Worm (Caenorhabditis elegans): ENCODE results near the gene ZC449.1.

Gene ZC449.1

ce11 chrX:5033868-5034267 lies 9.6 kb downstream of the ZC449.1 start, which contains the start of gene ZC449.4:
Gene ZC449.4 (minus strand): TSS chrX:5033968.
- TF ChIP-seq ces-1 (GFP tag; optimal IDR thresholded peaks at IDR 0.05) (peak; percentile 20), ceh-43 (GFP tag; optimal IDR thresholded peaks at IDR 0.05) (no peak)

- no peak for TF ChIP-seq pha-4 (tag; optimal IDR thresholded peaks at IDR 0.05)
- no peak for TF ChIP-seq mab-5 (tag; optimal IDR thresholded peaks at IDR 0.05)
- TF ChIP-seq blmp-1 (tag; optimal IDR thresholded peaks at IDR 0.05), result no peak
- no peak for TF ChIP-seq drap-1 (GFP tag; optimal IDR thresholded peaks at IDR 0.05)
- no peak for TF ChIP-seq flh-1 (GFP tag; optimal IDR thresholded peaks at IDR 0.05)
- no peak for TF ChIP-seq unc-62 (GFP tag; optimal IDR thresholded peaks at IDR 0.05)
- TF ChIP-seq nhr-28 (tag; optimal IDR thresholded peaks at IDR 0.05), result no peak
- TF ChIP-seq unc-120 (tag; optimal IDR thresholded peaks at IDR 0.05; ENCODE audit: poor library complexity, severe bottlenecking), result no peak
- TF ChIP-seq snpc-4 (tag; optimal IDR thresholded peaks at IDR 0.05), result no peak
- TF ChIP-seq nhr-237 (tag; optimal IDR thresholded peaks at IDR 0.05), result no peak
- no peak for TF ChIP-seq ces-1 (GFP tag; optimal IDR thresholded peaks at IDR 0.05)
- no peak for TF ChIP-seq hlh-1 (tag; optimal IDR thresholded peaks at IDR 0.05)
- no peak for TF ChIP-seq lin-32 (GFP tag; optimal IDR thresholded peaks at IDR 0.05)
- TF ChIP-seq zip-8 (tag; optimal IDR thresholded peaks at IDR 0.05), result no peak
- TF ChIP-seq unc-39 (tag; optimal IDR thresholded peaks at IDR 0.05), result no peak
- TF ChIP-seq mep-1 (tag; optimal IDR thresholded peaks at IDR 0.05), result no peak
- TF ChIP-seq bed-3 (GFP tag; optimal IDR thresholded peaks at IDR 0.05), result no peak
Observed at ce11 chrX:5037673-5038072, 13.5 kb downstream of the ZC449.1 start, which contains the start of gene ZC449.5. Gene ZC449.5 (minus strand): TSS chrX:5037773.

- TF ChIP-seq hlh-1 (tag; optimal IDR thresholded peaks at IDR 0.05) (peak; percentile 88), unc-62 (GFP tag; optimal IDR thresholded peaks at IDR 0.05) (peak; percentile 87), pha-4 (tag; optimal IDR thresholded peaks at IDR 0.05) (no peak)
Observed at ce11 chrX:5038812-5039211, 14.6 kb downstream of the ZC449.1 start.

- TF ChIP-seq hlh-1 (tag; optimal IDR thresholded peaks at IDR 0.05), result no peak
- TF ChIP-seq nhr-237 (tag; optimal IDR thresholded peaks at IDR 0.05), result no peak
- no peak for TF ChIP-seq unc-120 (tag; optimal IDR thresholded peaks at IDR 0.05; ENCODE audit: poor library complexity, severe bottlenecking)
- TF ChIP-seq elt-3 (tag; optimal IDR thresholded peaks at IDR 0.05), result no peak
- no peak for TF ChIP-seq mab-5 (tag; optimal IDR thresholded peaks at IDR 0.05)
- no peak for TF ChIP-seq unc-62 (GFP tag; optimal IDR thresholded peaks at IDR 0.05)
- TF ChIP-seq zip-8 (tag; optimal IDR thresholded peaks at IDR 0.05), result no peak
- TF ChIP-seq ceh-43 (GFP tag; optimal IDR thresholded peaks at IDR 0.05), result no peak
- no peak for TF ChIP-seq unc-39 (tag; optimal IDR thresholded peaks at IDR 0.05)
- no peak for TF ChIP-seq bed-3 (GFP tag; optimal IDR thresholded peaks at IDR 0.05)
- no peak for TF ChIP-seq pha-4 (tag; optimal IDR thresholded peaks at IDR 0.05)
- no peak for TF ChIP-seq nhr-2 (tag; optimal IDR thresholded peaks at IDR 0.05)
- TF ChIP-seq nhr-12 (tag; optimal IDR thresholded peaks at IDR 0.05), result no peak
- no peak for TF ChIP-seq ztf-11 (tag; optimal IDR thresholded peaks at IDR 0.05)
- TF ChIP-seq flh-1 (GFP tag; optimal IDR thresholded peaks at IDR 0.05), result no peak
- TF ChIP-seq lin-13 (tag; optimal IDR thresholded peaks at IDR 0.05), result no peak
- no peak for TF ChIP-seq sem-2 (GFP tag; optimal IDR thresholded peaks at IDR 0.05)
Observed at ce11 chrX:5040038-5040437, 15.8 kb downstream of the ZC449.1 start.

ce11 chrX:5043887-5044286 lies 19.7 kb downstream of the ZC449.1 start, which contains the start of gene Y64H9A.2:
Gene Y64H9A.2 (plus strand): TSS chrX:5043976.
- TF ChIP-seq sptf-1 (tag; optimal IDR thresholded peaks at IDR 0.05), result no peak
- TF ChIP-seq mls-2 (tag; optimal IDR thresholded peaks at IDR 0.05), result no peak
- TF ChIP-seq unc-120 (tag; optimal IDR thresholded peaks at IDR 0.05; ENCODE audit: poor library complexity, severe bottlenecking), result no peak
- TF ChIP-seq ztf-11 (tag; optimal IDR thresholded peaks at IDR 0.05), result no peak
- no peak for TF ChIP-seq ceh-83 (GFP tag; optimal IDR thresholded peaks at IDR 0.05)
- TF ChIP-seq flh-1 (GFP tag; optimal IDR thresholded peaks at IDR 0.05), result no peak
- no peak for TF ChIP-seq mep-1 (tag; optimal IDR thresholded peaks at IDR 0.05)
- TF ChIP-seq mab-5 (tag; optimal IDR thresholded peaks at IDR 0.05), result no peak
- no peak for TF ChIP-seq zip-8 (tag; optimal IDR thresholded peaks at IDR 0.05)
- TF ChIP-seq ceh-39 (tag; optimal IDR thresholded peaks at IDR 0.05), result no peak
- no peak for TF ChIP-seq pha-4 (tag; optimal IDR thresholded peaks at IDR 0.05)
- no peak for TF ChIP-seq nhr-28 (tag; optimal IDR thresholded peaks at IDR 0.05)
- TF ChIP-seq nhr-2 (tag; optimal IDR thresholded peaks at IDR 0.05), result no peak

DNA sequence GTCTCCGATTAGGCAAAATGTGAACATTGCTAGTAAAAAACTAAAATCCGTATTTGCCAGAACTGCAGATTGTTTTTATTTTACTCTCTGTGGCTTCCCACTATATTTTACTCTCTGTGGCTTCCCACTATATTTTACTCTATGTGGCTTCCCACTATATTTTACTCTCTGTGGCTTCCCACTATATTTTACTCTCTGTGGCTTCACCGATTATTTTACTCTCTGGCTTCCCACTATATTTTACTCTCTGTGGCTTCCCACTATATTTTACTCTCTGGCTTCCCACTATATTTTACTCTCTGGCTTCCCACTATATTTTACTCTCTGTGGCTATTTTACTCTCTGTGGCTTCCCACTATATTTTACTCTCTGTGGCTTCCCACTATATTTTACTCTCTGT lies 32.0 kb downstream of the ZC449.1 start:
- TF ChIP-seq lin-32 (GFP tag; optimal IDR thresholded peaks at IDR 0.05), result peak; percentile 73
- peak; percentile 89 for TF ChIP-seq sptf-1 (tag; optimal IDR thresholded peaks at IDR 0.05)
- TF ChIP-seq M03D4.4 (tag; optimal IDR thresholded peaks at IDR 0.05), result peak; percentile 78
- TF ChIP-seq sem-2 (GFP tag; optimal IDR thresholded peaks at IDR 0.05), result peak; percentile 31
- peak; percentile 64 for TF ChIP-seq ceh-43 (GFP tag; optimal IDR thresholded peaks at IDR 0.05)
- peak; percentile 90 for TF ChIP-seq mls-2 (tag; optimal IDR thresholded peaks at IDR 0.05)
- TF ChIP-seq bed-3 (GFP tag; optimal IDR thresholded peaks at IDR 0.05), result peak; percentile 68
- TF ChIP-seq ceh-83 (GFP tag; optimal IDR thresholded peaks at IDR 0.05), result peak; percentile 80
- TF ChIP-seq flh-1 (GFP tag; optimal IDR thresholded peaks at IDR 0.05), result peak; percentile 26
- TF ChIP-seq tbx-8 (GFP tag; optimal IDR thresholded peaks at IDR 0.05), result peak; percentile 81
